Fruit fly (Drosophila melanogaster): ENCODE data around the gene mRpL36.

mRpL36 gene

DNA sequence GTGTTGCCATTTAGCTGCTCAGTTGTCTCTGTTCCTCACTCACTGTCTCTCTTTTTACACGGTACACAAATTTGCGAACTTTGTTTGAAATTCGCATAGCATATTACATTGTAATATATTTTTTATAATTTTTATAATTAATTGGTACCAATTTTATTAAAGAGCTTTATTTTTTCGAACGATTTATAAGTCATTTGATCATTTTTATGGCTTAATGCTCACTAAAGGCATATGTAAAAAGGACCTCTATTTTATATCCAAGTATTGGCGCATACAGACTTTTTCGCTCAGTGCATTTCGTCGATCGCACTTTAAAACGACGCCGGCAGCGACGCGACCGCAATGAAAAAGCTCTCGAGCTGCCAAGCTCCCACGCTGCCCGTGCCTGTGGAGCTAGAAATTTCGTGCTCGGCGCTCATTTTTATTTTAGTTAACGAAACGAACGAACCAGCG is 28.8 kb downstream of the mRpL36 start (continued):
- TF ChIP-seq CG15073 (GFP tag; optimal IDR thresholded peaks at IDR 0.05) (peak; percentile 41), Vsx1 (GFP tag; optimal IDR thresholded peaks at IDR 0.05) (peak; percentile 86), Sox102F (GFP tag; optimal IDR thresholded peaks at IDR 0.05) (peak; percentile 95), dysf (GFP tag; IDR thresholded peaks at IDR 0.05) (peak; percentile 98), her (GFP tag; optimal IDR thresholded peaks at IDR 0.05) (peak; percentile 71), HHEX (GFP tag; optimal IDR thresholded peaks at IDR 0.05) (peak; percentile 97), CG30431 (GFP tag; optimal IDR thresholded peaks at IDR 0.05) (peak; percentile 77), CG18619 (GFP tag; optimal IDR thresholded peaks at IDR 0.05) (peak; percentile 97), crp (GFP tag; optimal IDR thresholded peaks at IDR 0.05) (peak in 1 of 2 experiments; percentile 56), Opbp (GFP tag; IDR thresholded peaks at IDR 0.05; ENCODE audit: partially characterized antibody) (no peak), Nf-YB (GFP tag; optimal IDR thresholded peaks at IDR 0.05) (peak; percentile 84), Awh (GFP tag; IDR thresholded peaks at IDR 0.05) (peak; percentile 79), lola (GFP tag; optimal IDR thresholded peaks at IDR 0.05) (no peak), sc (optimal IDR thresholded peaks at IDR 0.05) (no peak), sc (GFP tag; optimal IDR thresholded peaks at IDR 0.05) (peak; percentile 64), usp (GFP tag; optimal IDR thresholded peaks at IDR 0.05) (no peak), CG17612 (GFP tag; IDR thresholded peaks at IDR 0.05) (peak; percentile 88), stc (GFP tag; IDR thresholded peaks at IDR 0.05) (peak; percentile 94), CG31224 (GFP tag; IDR thresholded peaks at IDR 0.05) (peak; percentile 94), cg (GFP tag; optimal IDR thresholded peaks at IDR 0.05) (no peak), CG7963 (GFP tag; IDR thresholded peaks at IDR 0.05; ENCODE audit: partially characterized antibody) (no peak), CG4820 (GFP tag; optimal IDR thresholded peaks at IDR 0.05) (peak; percentile 82), ham (GFP tag; IDR thresholded peaks at IDR 0.05) (peak; percentile 93), fd96Cb (tag; optimal IDR thresholded peaks at IDR 0.05) (peak; percentile 80), lbe (GFP tag; optimal IDR thresholded peaks at IDR 0.05) (peak; percentile 53), CG17912 (GFP tag; optimal IDR thresholded peaks at IDR 0.05) (peak; percentile 67), CG17186 (GFP tag; optimal IDR thresholded peaks at IDR 0.05) (no peak), CG10462 (GFP tag; optimal IDR thresholded peaks at IDR 0.05) (peak; percentile 80), tx (GFP tag; optimal IDR thresholded peaks at IDR 0.05) (peak; percentile 72), Bgb (GFP tag; IDR thresholded peaks at IDR 0.05; ENCODE audit: partially characterized antibody) (no peak), CG2678 (tag; optimal IDR thresholded peaks at IDR 0.05) (peak; percentile 96), ato (GFP tag; IDR thresholded peaks at IDR 0.05; ENCODE audit: partially characterized antibody) (no peak), dpn (GFP tag; optimal IDR thresholded peaks at IDR 0.05) (peak; percentile 87 to 95), CG10543 (GFP tag; optimal IDR thresholded peaks at IDR 0.05) (peak; percentile 98), Hand (GFP tag; optimal IDR thresholded peaks at IDR 0.05) (peak; percentile 97), Atf-2 (GFP tag; optimal IDR thresholded peaks at IDR 0.05) (peak; percentile 59), bab2 (GFP tag; optimal IDR thresholded peaks at IDR 0.05) (peak; percentile 88), CG9609 (GFP tag; optimal IDR thresholded peaks at IDR 0.05) (peak; percentile 74), lmd (GFP tag; IDR thresholded peaks at IDR 0.05) (peak; percentile 97), CG17359 (tag; optimal IDR thresholded peaks at IDR 0.05) (peak; percentile 91), CG4328 (GFP tag; optimal IDR thresholded peaks at IDR 0.05) (peak; percentile 95), CG13296 (GFP tag; optimal IDR thresholded peaks at IDR 0.05) (peak; percentile 97), Hr39 (optimal IDR thresholded peaks at IDR 0.05) (no peak), CG6175 (GFP tag; IDR thresholded peaks at IDR 0.05) (peak; percentile 92), schlank (tag; optimal IDR thresholded peaks at IDR 0.05) (peak; percentile 90), tna (GFP tag; IDR thresholded peaks at IDR 0.05; ENCODE audit: partially characterized antibody) (no peak), ro (GFP tag; IDR thresholded peaks at IDR 0.05) (peak; percentile 77), CG11398 (GFP tag; optimal IDR thresholded peaks at IDR 0.05) (peak; percentile 45), NC2β (GFP tag; optimal IDR thresholded peaks at IDR 0.05) (peak; percentile 36), crc (GFP tag; optimal IDR thresholded peaks at IDR 0.05) (peak; percentile 62), salm (tag; optimal IDR thresholded peaks at IDR 0.05) (peak; percentile 89)

Measured in whole organism, embryonic.